Fruit fly (Drosophila melanogaster) whole organism, embryonic: ENCODE data around the gene Cnot4.

Experiments
- Asciz ChIP-seq: fragments of 200-800 bp; sonication (Bioruptor generic); optimal IDR thresholded peaks from 2 replicates; lab custom pipeline; 2017; ENCODE audit warnings: missing biosample characterization, mild to moderate bottlenecking, missing genetic modification characterization, missing genetic modification reagents
- Atf6 ChIP-seq: fragments of 200-800 bp; sonication (Bioruptor generic); IDR thresholded peaks from 2 replicates; pipeline ENCODE4 v1.3.6; 2022; ENCODE audit warnings: missing biosample characterization, missing genetic modification characterization
- Blimp-1 ChIP-seq: fragments of 200-800 bp; sonication (Bioruptor generic); optimal IDR thresholded peaks from 3 replicates; lab custom pipeline; 2018; ENCODE audit warnings: missing biosample characterization, missing genetic modification characterization, mild to moderate bottlenecking, moderate library complexity, missing genetic modification reagents
- Bteb2 ChIP-seq: fragments of 200-800 bp; sonication (Bioruptor generic); optimal IDR thresholded peaks from 2 replicates; lab custom pipeline; 2016; ENCODE audit warnings: missing biosample characterization, missing genetic modification characterization
- CG10267 ChIP-seq: fragments of 200-800 bp; sonication (Bioruptor generic); optimal IDR thresholded peaks from 2 replicates; lab custom pipeline; 2018; ENCODE audit warnings: missing biosample characterization, mild to moderate bottlenecking, missing genetic modification characterization, moderate library complexity
- CG11504 ChIP-seq: fragments of 200-800 bp; sonication (Bioruptor generic); optimal IDR thresholded peaks from 3 replicates; lab custom pipeline; 2019; ENCODE audit warnings: missing biosample characterization, mild to moderate bottlenecking, missing genetic modification characterization, moderate library complexity
- CG12659 ChIP-seq: fragments of 200-800 bp; sonication (Bioruptor generic); optimal IDR thresholded peaks from 3 replicates; lab custom pipeline; 2017; ENCODE audit warnings: mild to moderate bottlenecking, missing biosample characterization, missing genetic modification reagents, missing genetic modification characterization
- CG14710 ChIP-seq: fragments of 200-800 bp; sonication (Bioruptor generic); optimal IDR thresholded peaks from 3 replicates; lab custom pipeline; 2019; ENCODE audit warnings: missing biosample characterization, mild to moderate bottlenecking, missing genetic modification characterization, moderate library complexity
- CG15269 ChIP-seq: fragments of 200-800 bp; sonication (Bioruptor generic); optimal IDR thresholded peaks from 2 replicates; lab custom pipeline; 2018; ENCODE audit warnings: missing biosample characterization, mild to moderate bottlenecking, missing genetic modification characterization, moderate library complexity
- CG15514 ChIP-seq: fragments of 200-800 bp; sonication (Bioruptor generic); optimal IDR thresholded peaks from 3 replicates; lab custom pipeline; 2017; ENCODE audit warnings: missing biosample characterization, missing genetic modification characterization, mild to moderate bottlenecking, moderate library complexity, missing genetic modification reagents
- CG1603 ChIP-seq: fragments of 200-800 bp; sonication (Bioruptor generic); optimal IDR thresholded peaks from 2 replicates; lab custom pipeline; 2019; ENCODE audit warnings: missing biosample characterization, mild to moderate bottlenecking, missing genetic modification characterization, moderate library complexity
- CG1647 ChIP-seq: fragments of 200-800 bp; sonication (Bioruptor generic); optimal IDR thresholded peaks from 3 replicates; lab custom pipeline; 2016; ENCODE audit warnings: missing biosample characterization, missing genetic modification characterization
- CG18262 ChIP-seq: fragments of 200-800 bp; optimal IDR thresholded peaks from 3 replicates; lab custom pipeline; 2019; ENCODE audit warnings: missing biosample characterization, mild to moderate bottlenecking, missing genetic modification characterization, moderate library complexity
- CG2116 ChIP-seq: fragments of 200-800 bp; sonication (Bioruptor generic); optimal IDR thresholded peaks from 3 replicates; lab custom pipeline; 2018; ENCODE audit warnings: missing biosample characterization, mild to moderate bottlenecking, missing genetic modification characterization
- CG31224 ChIP-seq: fragments of 200-800 bp; sonication (Bioruptor generic); IDR thresholded peaks from 2 replicates; pipeline ENCODE4 v1.3.6; 2022; ENCODE audit warnings: missing biosample characterization, missing genetic modification characterization
- CG3281 ChIP-seq: fragments of 200-800 bp; sonication (Bioruptor generic); optimal IDR thresholded peaks from 3 replicates; lab custom pipeline; 2017; ENCODE audit warnings: missing biosample characterization, mild to moderate bottlenecking, missing genetic modification characterization
- CG5245 ChIP-seq: fragments of 200-800 bp; sonication (Bioruptor generic); optimal IDR thresholded peaks from 3 replicates; lab custom pipeline; 2016; ENCODE audit warnings: missing biosample characterization, missing genetic modification characterization
- CG6791 ChIP-seq: fragments of 200-800 bp; sonication (Bioruptor generic); IDR thresholded peaks from 3 replicates; pipeline ENCODE4 v1.3.6; 2022; ENCODE audit warnings: missing biosample characterization, missing genetic modification characterization; ENCODE audit not compliant: partially characterized antibody
- CG9817 ChIP-seq: fragments of 200-800 bp; sonication (Bioruptor generic); optimal IDR thresholded peaks from 2 replicates; lab custom pipeline; 2018; ENCODE audit warnings: missing biosample characterization, mild to moderate bottlenecking, missing genetic modification characterization, moderate library complexity
- Fer2 ChIP-seq: fragments of 200-800 bp; sonication (Bioruptor generic); optimal IDR thresholded peaks from 2 replicates; lab custom pipeline; 2018; ENCODE audit warnings: missing biosample characterization, mild to moderate bottlenecking, missing genetic modification characterization, moderate library complexity
- HLH54F ChIP-seq: fragments of 200-800 bp; sonication (Bioruptor generic); optimal IDR thresholded peaks from 3 replicates; lab custom pipeline; 2016; ENCODE audit warnings: missing biosample characterization, missing genetic modification characterization
- Hey ChIP-seq: fragments of 200-800 bp; sonication (Bioruptor generic); optimal IDR thresholded peaks from 3 replicates; lab custom pipeline; 2018; ENCODE audit warnings: missing biosample characterization, mild to moderate bottlenecking, missing genetic modification characterization
- Hr51 ChIP-seq, 2 experiments: fragments of 200-800 bp; sonication (Bioruptor generic); optimal IDR thresholded peaks; 2 replicates in 1 of 2; 3 replicates in 1 of 2; lab custom pipeline; 2016 to 2018; ENCODE audit warnings: missing biosample characterization in 2 of 2, missing genetic modification characterization in 2 of 2, mild to moderate bottlenecking in 1 of 2, moderate library complexity in 1 of 2
- Med ChIP-seq: fragments of 200-800 bp; sonication (Bioruptor generic); peaks from one replicate; lab custom pipeline; 2016; ENCODE audit warnings: missing biosample characterization, missing genetic modification characterization, mild to moderate bottlenecking, inconsistent platforms, moderate library complexity
- Pdp1 ChIP-seq, 2 experiments: fragments of 200-800 bp; sonication (Bioruptor generic); optimal IDR thresholded peaks; 3 replicates each; lab custom pipeline; 2016; ENCODE audit warnings: missing biosample characterization in 2 of 2, missing genetic modification characterization in 2 of 2, mild to moderate bottlenecking in 1 of 2, moderate library complexity in 1 of 2
- Rfx ChIP-seq: fragments of 200-800 bp; sonication (Bioruptor generic); IDR thresholded peaks from 2 replicates; pipeline ENCODE4 v1.3.6; 2022; ENCODE audit warnings: missing biosample characterization, missing genetic modification characterization
- Six4 ChIP-seq: fragments of 200-800 bp; sonication (Bioruptor generic); optimal IDR thresholded peaks from 2 replicates; lab custom pipeline; 2016; ENCODE audit warnings: missing biosample characterization, missing genetic modification characterization
- az2 ChIP-seq: fragments of 200-800 bp; sonication (Bioruptor generic); optimal IDR thresholded peaks from 3 replicates; lab custom pipeline; 2016; ENCODE audit warnings: missing biosample characterization, missing genetic modification characterization
- caup ChIP-seq: fragments of 200-800 bp; sonication (Bioruptor generic); optimal IDR thresholded peaks from 3 replicates; lab custom pipeline; 2017; ENCODE audit warnings: missing biosample characterization, mild to moderate bottlenecking, missing genetic modification characterization, moderate library complexity; ENCODE audit not compliant: severe bottlenecking
- crol ChIP-seq: fragments of 200-800 bp; sonication (Bioruptor generic); IDR thresholded peaks from 2 replicates; pipeline ENCODE4 v1.3.6; 2022; ENCODE audit warnings: missing biosample characterization, missing genetic modification characterization
- da ChIP-seq: fragments of 200-800 bp; sonication (Bioruptor generic); optimal IDR thresholded peaks from 2 replicates; lab custom pipeline; 2016; ENCODE audit warnings: missing biosample characterization, missing genetic modification characterization
- dm ChIP-seq: fragments of 200-800 bp; sonication (Bioruptor generic); optimal IDR thresholded peaks from 3 replicates; lab custom pipeline; 2016; ENCODE audit warnings: missing biosample characterization, missing genetic modification characterization
- dmrt11E ChIP-seq: fragments of 200-800 bp; sonication (Bioruptor generic); optimal IDR thresholded peaks from 3 replicates; lab custom pipeline; 2018; ENCODE audit warnings: missing biosample characterization, mild to moderate bottlenecking, missing genetic modification characterization, moderate library complexity
- dpn ChIP-seq, 2 experiments: fragments of 200-800 bp; sonication (Bioruptor generic); optimal IDR thresholded peaks; 3 replicates each; lab custom pipeline; 2016; ENCODE audit warnings: missing biosample characterization in 2 of 2, missing genetic modification characterization in 2 of 2
- fd96Cb ChIP-seq: fragments of 200-800 bp; sonication (Bioruptor generic); optimal IDR thresholded peaks from 2 replicates; lab custom pipeline; 2018; ENCODE audit warnings: missing biosample characterization, mild to moderate bottlenecking, missing genetic modification characterization, moderate library complexity
- knrl ChIP-seq: fragments of 200-800 bp; sonication (Bioruptor generic); IDR thresholded peaks from 3 replicates; pipeline ENCODE4 v1.3.6; 2022; ENCODE audit warnings: missing biosample characterization, missing genetic modification characterization; ENCODE audit not compliant: partially characterized antibody
- nau ChIP-seq: fragments of 200-800 bp; sonication (Bioruptor generic); optimal IDR thresholded peaks from 3 replicates; lab custom pipeline; 2017; ENCODE audit warnings: missing biosample characterization, mild to moderate bottlenecking, missing genetic modification characterization, missing genetic modification reagents
- oc ChIP-seq: fragments of 200-800 bp; sonication (Bioruptor generic); optimal IDR thresholded peaks from 2 replicates; lab custom pipeline; 2018; ENCODE audit warnings: missing biosample characterization, mild to moderate bottlenecking, missing genetic modification characterization, moderate library complexity
- otp ChIP-seq: fragments of 200-800 bp; sonication (Bioruptor generic); IDR thresholded peaks from 3 replicates; pipeline ENCODE4, ENCODE4 v1.3.6; 2022; ENCODE audit warnings: missing biosample characterization, missing genetic modification characterization
- pnt ChIP-seq: fragments of 200-800 bp; sonication (Bioruptor generic); optimal IDR thresholded peaks from 3 replicates; lab custom pipeline; 2016; ENCODE audit warnings: missing biosample characterization, missing genetic modification characterization
- pzg ChIP-seq: fragments of 200-800 bp; sonication (Bioruptor generic); optimal IDR thresholded peaks from 3 replicates; lab custom pipeline; 2018; ENCODE audit warnings: missing biosample characterization, mild to moderate bottlenecking, missing genetic modification characterization, moderate library complexity
- row ChIP-seq: fragments of 200-800 bp; sonication (Bioruptor generic); IDR thresholded peaks from 3 replicates; pipeline ENCODE4 v1.3.6; 2022; ENCODE audit warnings: missing biosample characterization, missing genetic modification characterization
- sna ChIP-seq: fragments of 200-800 bp; sonication (Bioruptor generic); IDR thresholded peaks from 2 replicates; pipeline ENCODE4 v1.3.6; 2022; ENCODE audit warnings: missing biosample characterization, missing genetic modification characterization; ENCODE audit not compliant: partially characterized antibody
- sob ChIP-seq: fragments of 200-800 bp; sonication (Bioruptor generic); IDR thresholded peaks from 2 replicates; pipeline ENCODE4 v1.3.6; 2022; ENCODE audit warnings: missing biosample characterization, missing genetic modification characterization
- stc ChIP-seq: fragments of 200-800 bp; sonication (Bioruptor generic); IDR thresholded peaks from 2 replicates; pipeline ENCODE4 v1.3.6; 2022; ENCODE audit warnings: missing biosample characterization, missing genetic modification characterization
- tgo ChIP-seq: fragments of 200-800 bp; sonication (Bioruptor generic); IDR thresholded peaks from 3 replicates; pipeline ENCODE4 v1.3.6; 2022; ENCODE audit warnings: missing biosample characterization, missing genetic modification characterization
- tin ChIP-seq: fragments of 200-800 bp; sonication (Bioruptor generic); optimal IDR thresholded peaks from 3 replicates; lab custom pipeline; 2016; ENCODE audit warnings: missing biosample characterization, missing genetic modification characterization
- tio ChIP-seq: fragments of 200-800 bp; sonication (Bioruptor generic); optimal IDR thresholded peaks from 2 replicates; lab custom pipeline; 2017; ENCODE audit warnings: missing biosample characterization, missing genetic modification characterization, inconsistent platforms

Cnot4 gene

DNA sequence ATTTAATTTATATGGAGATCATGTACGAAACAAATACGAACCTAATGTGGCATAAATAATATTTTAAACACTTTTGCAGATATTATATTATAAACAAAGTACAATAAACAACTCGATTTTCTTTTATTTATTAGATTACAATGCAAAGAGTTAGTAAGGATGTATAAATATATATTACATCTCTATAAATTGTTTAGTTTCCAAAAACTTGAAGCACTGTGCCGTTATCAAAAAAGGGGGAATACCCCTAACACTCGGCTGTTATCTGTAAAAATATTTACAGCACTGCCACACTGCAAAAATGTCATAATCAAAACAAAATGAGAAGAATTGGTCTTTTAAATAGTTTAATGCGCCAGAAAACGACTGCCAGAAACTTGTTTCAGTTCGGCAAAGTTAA lies 32.0 kb downstream of the Cnot4 start, which contains the start of gene CG5188 (continued):
- TF ChIP-seq sna (GFP tag; lab: Robert Waterston, UW) (0 out of 2 replicates have a peak, but pooled peaks have one; percentile 36), pzg (peak; percentile 40), Rfx (GFP tag; lab: Robert Waterston, UW) (peak; percentile 61), sob (GFP tag; lab: Robert Waterston, UW) (peak; percentile 31; the same call in 1 of the 2 replicates), crol (GFP tag; lab: Robert Waterston, UW) (no peak), CG14710 (tag; lab: Kevin White, UChicago) (peak; percentile 42), CG1647 (GFP tag; lab: Kevin White, UChicago) (peak; percentile 21), Blimp-1 (GFP tag; lab: Kevin White, UChicago) (no peak), CG9817 (tag; lab: Kevin White, UChicago) (no peak), tin (GFP tag; lab: Kevin White, UChicago) (peak; percentile 56), nau (peak; percentile 10), Hr51 (GFP tag; optimal IDR thresholded peaks at IDR 0.05; lab: Kevin White, UChicago) (peak in 1 of 2 experiments; percentile 74), CG31224 (0 out of 2 replicates have a peak, but pooled peaks have one; percentile 27), az2 (GFP tag; lab: Kevin White, UChicago) (peak; percentile 68), CG12659 (peak; percentile 50), fd96Cb (tag; lab: Kevin White, UChicago) (peak; percentile 17), Asciz (GFP tag; lab: Kevin White, UChicago) (peak; percentile 42), CG10267 (tag; lab: Kevin White, UChicago) (peak; percentile 64), Pdp1 (GFP tag; optimal IDR thresholded peaks at IDR 0.05; lab: Kevin White, UChicago) (peak in 1 of 2 experiments; percentile 98), stc (GFP tag; lab: Robert Waterston, UW) (peak; percentile 62; the same call in 1 of the 2 replicates), CG5245 (peak; percentile 7), pnt (GFP tag; lab: Kevin White, UChicago) (peak; percentile 17), oc (tag; lab: Kevin White, UChicago) (peak; percentile 14), HLH54F (GFP tag; lab: Kevin White, UChicago) (no peak), Med (peak; percentile 65), da (GFP tag; lab: Kevin White, UChicago) (no peak), Fer2 (tag; lab: Kevin White, UChicago) (no peak), CG3281 (GFP tag; lab: Kevin White, UChicago) (peak; percentile 40), CG11504 (peak; percentile 65), tgo (peak; percentile 17; the same call in 1 of the 3 replicates), Six4 (GFP tag; lab: Kevin White, UChicago) (peak; percentile 10), Hey (no peak), CG2116 (GFP tag; lab: Kevin White, UChicago) (peak; percentile 23), CG18262 (tag; lab: Kevin White, UChicago) (peak; percentile 49), dpn (GFP tag; optimal IDR thresholded peaks at IDR 0.05; lab: Kevin White, UChicago) (peak; percentile 15 to 56), CG1603 (peak; percentile 28), row (peak; percentile 82), otp (GFP tag; lab: Robert Waterston, UW) (0 out of 3 replicates have a peak, but pooled peaks have one; percentile 25), tio (GFP tag; lab: Kevin White, UChicago) (no peak), CG6791 (GFP tag; lab: Robert Waterston, UW) (0 out of 3 replicates have a peak, but pooled peaks have one; percentile 45), Bteb2 (GFP tag; lab: Kevin White, UChicago) (no peak), Atf6 (GFP tag; lab: Robert Waterston, UW) (peak; percentile 41; the same call in 1 of the 2 replicates), CG15514 (peak; percentile 44), dmrt11E (tag; lab: Kevin White, UChicago) (peak; percentile 42), knrl (GFP tag; lab: Robert Waterston, UW) (peak; percentile 20; the same call in 1 of the 3 replicates), dm (GFP tag; lab: Kevin White, UChicago) (no peak), caup (peak; percentile 47), CG15269 (peak; percentile 69)
